Fruit fly (Drosophila melanogaster) whole organism, adult: Measurements from ENCODE around the gene pav.
A peak's percentile ranks its signal among the peaks of the same experiment; 100 is the strongest.

Experiments used
- CG11617 ChIP-seq: fragments of 200-800 bp; sonication (Bioruptor generic); optimal IDR thresholded peaks from 2 replicates; lab custom pipeline; 2017; ENCODE audit warnings: mild to moderate bottlenecking, missing biosample characterization, missing genetic modification reagents, missing genetic modification characterization
- CG12768 ChIP-seq: fragments of 200-800 bp; sonication (Bioruptor generic); optimal IDR thresholded peaks from 2 replicates; lab custom pipeline; 2017; ENCODE audit warnings: missing biosample characterization, missing genetic modification characterization, mild to moderate bottlenecking, moderate library complexity, missing genetic modification reagents
- CG14711 ChIP-seq: fragments of 200-800 bp; sonication (Bioruptor generic); optimal IDR thresholded peaks from 2 replicates; lab custom pipeline; 2018; ENCODE audit warnings: missing biosample characterization, mild to moderate bottlenecking, missing genetic modification characterization, moderate library complexity
- CG1620 ChIP-seq: fragments of 200-800 bp; sonication (Bioruptor generic); optimal IDR thresholded peaks from 2 replicates; lab custom pipeline; 2016; ENCODE audit warnings: missing biosample characterization, missing genetic modification characterization
- CG33017 ChIP-seq: fragments of 200-800 bp; sonication (Bioruptor generic); optimal IDR thresholded peaks from 2 replicates; lab custom pipeline; 2018; ENCODE audit warnings: missing biosample characterization, mild to moderate bottlenecking, missing genetic modification characterization, moderate library complexity
- CG5204 ChIP-seq: fragments of 200-800 bp; sonication (Bioruptor generic); optimal IDR thresholded peaks from 2 replicates; lab custom pipeline; 2016; ENCODE audit warnings: missing biosample characterization, missing genetic modification characterization
- CG7045 ChIP-seq: fragments of 200-800 bp; sonication (Bioruptor generic); optimal IDR thresholded peaks from 2 replicates; lab custom pipeline; 2017; ENCODE audit warnings: missing biosample characterization, mild to moderate bottlenecking, missing genetic modification characterization
- CG7101 ChIP-seq: fragments of 200-800 bp; sonication (Bioruptor generic); optimal IDR thresholded peaks from 2 replicates; lab custom pipeline; 2018; ENCODE audit warnings: missing biosample characterization, mild to moderate bottlenecking, missing genetic modification characterization, moderate library complexity
- Clk ChIP-seq: fragments of 200-800 bp; sonication (Bioruptor generic); optimal IDR thresholded peaks from 2 replicates; lab custom pipeline; 2017; ENCODE audit warnings: missing biosample characterization, missing genetic modification characterization
- Crg-1 ChIP-seq: fragments of 200-800 bp; sonication (Bioruptor generic); optimal IDR thresholded peaks from 2 replicates; lab custom pipeline; 2016; ENCODE audit warnings: missing biosample characterization, missing genetic modification characterization
- Hr96 ChIP-seq: fragments of 200-800 bp; sonication (Bioruptor generic); optimal IDR thresholded peaks from 2 replicates; lab custom pipeline; 2016; ENCODE audit warnings: missing biosample characterization, missing genetic modification characterization
- Mnt ChIP-seq: fragments of 200-800 bp; sonication (Bioruptor generic); optimal IDR thresholded peaks from 2 replicates; lab custom pipeline; 2016; ENCODE audit warnings: missing biosample characterization, mild to moderate bottlenecking, missing genetic modification characterization
- bab1 ChIP-seq: fragments of 200-800 bp; sonication (Bioruptor generic); optimal IDR thresholded peaks from 3 replicates; lab custom pipeline; 2019; ENCODE audit warnings: missing biosample characterization, mild to moderate bottlenecking, missing genetic modification characterization, moderate library complexity
- cic ChIP-seq: fragments of 200-800 bp; sonication (Bioruptor generic); optimal IDR thresholded peaks from 2 replicates; lab custom pipeline; 2017; ENCODE audit warnings: missing biosample characterization, mild to moderate bottlenecking, missing genetic modification characterization, moderate library complexity
- cnc ChIP-seq, 2 experiments: fragments of >200 bp; optimal IDR thresholded peaks; 2 replicates each; lab custom pipeline; 2017
- kay ChIP-seq: fragments of 200-800 bp; sonication (Bioruptor generic); peaks from one replicate; lab custom pipeline; 2016; ENCODE audit warnings: missing biosample characterization, missing genetic modification characterization, borderline replicate concordance
- ovo ChIP-seq: fragments of 200-800 bp; sonication (Bioruptor generic); optimal IDR thresholded peaks from 2 replicates; lab custom pipeline; 2016; ENCODE audit warnings: missing biosample characterization, missing genetic modification characterization
- pad ChIP-seq: fragments of 200-800 bp; sonication (Bioruptor generic); optimal IDR thresholded peaks from 3 replicates; lab custom pipeline; 2017; ENCODE audit warnings: missing biosample characterization, missing genetic modification characterization, mild to moderate bottlenecking, moderate library complexity, missing genetic modification reagents
- tj ChIP-seq: fragments of 200-800 bp; sonication (Bioruptor generic); optimal IDR thresholded peaks from 3 replicates; lab custom pipeline; 2017; ENCODE audit warnings: missing biosample characterization, mild to moderate bottlenecking, missing genetic modification characterization, moderate library complexity
- toe ChIP-seq: fragments of 200-800 bp; sonication (Bioruptor generic); optimal IDR thresholded peaks from 2 replicates; lab custom pipeline; 2016; ENCODE audit warnings: missing biosample characterization, missing genetic modification characterization

pav gene

DNA sequence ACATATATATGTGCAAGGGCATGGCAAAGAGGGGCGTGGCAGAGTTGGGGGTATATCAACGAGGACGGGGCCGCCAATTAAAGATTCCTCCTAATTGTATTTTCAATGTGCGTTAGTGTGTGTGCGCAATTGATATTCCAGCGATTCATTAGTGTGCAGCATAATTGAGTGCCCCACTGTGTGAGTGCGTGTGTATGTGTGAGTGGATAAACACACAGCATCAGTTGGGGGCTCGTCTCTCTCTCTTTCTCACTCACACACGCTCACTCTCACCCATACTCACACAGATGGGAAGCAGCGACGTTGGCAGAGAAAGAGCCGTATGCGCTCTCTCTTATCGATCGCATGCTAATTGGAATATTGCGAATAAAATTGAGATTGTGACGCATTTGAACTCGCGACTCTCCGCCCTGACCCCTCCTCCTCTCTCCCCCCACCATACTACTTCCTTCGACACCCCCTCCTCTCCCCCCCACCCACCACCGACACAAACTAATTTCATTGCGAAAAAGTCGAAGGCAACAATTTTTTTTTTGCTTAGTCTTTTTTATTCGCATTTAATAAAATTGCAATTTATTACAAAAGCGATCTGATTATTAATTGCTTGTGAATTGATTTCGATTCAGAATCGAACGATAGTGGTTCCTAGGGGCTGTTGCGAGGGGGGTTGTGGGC, 8.8 kb upstream of the pav start:
- TF ChIP-seq CG7101 (no peak), CG14711 (tag; lab: Kevin White, UChicago) (no peak), CG33017 (no peak), cnc (optimal IDR thresholded peaks at IDR 0.05; lab: Kevin White, UChicago) (no peak), CG7045 (GFP tag; lab: Kevin White, UChicago) (no peak), toe (GFP tag; lab: Kevin White, UChicago) (no peak), bab1 (GFP tag; lab: Kevin White, UChicago) (no peak), CG1620 (GFP tag; lab: Kevin White, UChicago) (no peak), Clk (GFP tag; lab: Kevin White, UChicago) (no peak), cic (GFP tag; lab: Kevin White, UChicago) (peak; percentile 91), CG5204 (no peak), ovo (GFP tag; lab: Kevin White, UChicago) (no peak), pad (GFP tag; lab: Kevin White, UChicago) (no peak), CG11617 (GFP tag; lab: Kevin White, UChicago) (no peak), Crg-1 (GFP tag; lab: Kevin White, UChicago) (no peak), Mnt (no peak), kay (peak; percentile 37), CG12768 (GFP tag; lab: Kevin White, UChicago) (peak; percentile 9), Hr96 (GFP tag; lab: Kevin White, UChicago) (no peak), tj (peak; percentile 90)

dm6 chr3L:4236097-4236572, 6.4 kb upstream of the pav start, which contains the start of gene ImpL2:
Gene ImpL2 (minus strand): TSS chr3L:4236147.
- TF ChIP-seq tj (no peak), CG14711 (tag; lab: Kevin White, UChicago) (no peak), pad (GFP tag; lab: Kevin White, UChicago) (no peak)

- TF ChIP-seq CG1620 (GFP tag; lab: Kevin White, UChicago) (no peak), Mnt (no peak), CG11617 (GFP tag; lab: Kevin White, UChicago) (no peak), CG14711 (tag; lab: Kevin White, UChicago) (no peak), CG5204 (no peak), bab1 (GFP tag; lab: Kevin White, UChicago) (no peak), pad (GFP tag; lab: Kevin White, UChicago) (no peak), kay (no peak), ovo (GFP tag; lab: Kevin White, UChicago) (no peak), CG7101 (no peak), toe (GFP tag; lab: Kevin White, UChicago) (no peak), CG33017 (no peak), cic (GFP tag; lab: Kevin White, UChicago) (no peak), Clk (GFP tag; lab: Kevin White, UChicago) (no peak), tj (no peak)
These were observed 4.3 kb upstream of the pav start for dm6 chr3L:4238195-4238594.

dm6 chr3L:4239442-4240322, 2.9 kb upstream of the pav start, which contains the start of gene Sqor:
Gene Sqor (plus strand): TSS chr3L:4240173.
- TF ChIP-seq Crg-1 (GFP tag; lab: Kevin White, UChicago) (peak; percentile 79), Hr96 (GFP tag; lab: Kevin White, UChicago) (peak; percentile 92), CG33017 (peak; percentile 89), Mnt (peak; percentile 68), cic (GFP tag; lab: Kevin White, UChicago) (peak; percentile 71), bab1 (GFP tag; lab: Kevin White, UChicago) (peak; percentile 90), Clk (GFP tag; lab: Kevin White, UChicago) (peak; percentile 84), kay (no peak), CG5204 (peak; percentile 91), cnc (optimal IDR thresholded peaks at IDR 0.05; lab: Kevin White, UChicago) (no peak), pad (GFP tag; lab: Kevin White, UChicago) (peak; percentile 82), toe (GFP tag; lab: Kevin White, UChicago) (peak; percentile 91), CG14711 (tag; lab: Kevin White, UChicago) (peak; percentile 76), tj (peak; percentile 77), ovo (GFP tag; lab: Kevin White, UChicago) (peak; percentile 77), CG7101 (peak; percentile 91), CG7045 (GFP tag; lab: Kevin White, UChicago) (peak; percentile 92), CG12768 (GFP tag; lab: Kevin White, UChicago) (peak; percentile 94), CG1620 (GFP tag; lab: Kevin White, UChicago) (peak; percentile 78), CG11617 (GFP tag; lab: Kevin White, UChicago) (peak; percentile 97)

dm6 chr3L:4252121-4252861, 9.8 kb downstream of the pav start:
- TF ChIP-seq cnc (optimal IDR thresholded peaks at IDR 0.05; lab: Kevin White, UChicago) = peak in 1 of 2 experiments; percentile 43
- TF ChIP-seq Clk (GFP tag; lab: Kevin White, UChicago) = no peak
- TF ChIP-seq cic (GFP tag; lab: Kevin White, UChicago) = no peak
- no peak for TF ChIP-seq CG5204
- peak; percentile 92 for TF ChIP-seq ovo (GFP tag; lab: Kevin White, UChicago)
- no peak for TF ChIP-seq bab1 (GFP tag; lab: Kevin White, UChicago)
- TF ChIP-seq CG11617 (GFP tag; lab: Kevin White, UChicago) = no peak
